Worm (Caenorhabditis elegans): Measurements from ENCODE around the gene fbxa-196.

Gene fbxa-196

DNA sequence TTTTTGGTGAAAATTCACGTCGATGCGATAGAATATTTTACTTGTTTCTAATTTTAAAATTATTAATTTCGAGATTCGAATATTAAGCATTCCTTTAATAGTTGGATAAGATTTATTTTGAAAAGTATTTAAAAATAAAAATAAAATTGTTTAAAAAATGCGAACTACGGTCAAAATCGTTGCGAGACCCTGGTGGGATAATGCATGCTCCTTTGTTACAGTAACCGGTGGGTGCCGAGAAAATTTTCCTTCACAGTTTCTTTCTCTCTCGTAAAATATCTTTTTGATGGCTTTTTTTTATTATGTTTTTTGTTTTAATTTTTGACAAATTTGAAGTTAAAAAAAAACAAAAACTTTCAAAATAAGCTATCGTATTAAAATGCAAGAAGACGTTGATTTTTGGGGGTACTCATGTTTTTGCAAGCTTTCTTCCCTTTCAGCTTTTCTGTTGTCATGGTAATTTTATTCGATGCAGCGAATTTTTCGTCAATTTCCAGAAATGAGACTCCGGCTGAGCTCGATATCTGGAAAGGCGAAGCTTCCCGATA lies 48.2 kb downstream of the fbxa-196 start, which contains the start of gene dgtr-1 (continued):
- TF ChIP-seq F55B11.4 (tag; optimal IDR thresholded peaks at IDR 0.05; ENCODE audit: borderline replicate concordance, insufficient read depth) (no peak), xnd-1 (tag; optimal IDR thresholded peaks at IDR 0.05) (peak; percentile 78), F23B12.7 (tag; optimal IDR thresholded peaks at IDR 0.05; ENCODE audit: insufficient read depth) (no peak), nhr-120 (GFP tag; IDR thresholded peaks at IDR 0.05) (no peak), K11D2.4 (GFP tag; IDR thresholded peaks at IDR 0.05) (no peak), ztf-28 (GFP tag; IDR thresholded peaks at IDR 0.05) (no peak), ceh-100 (GFP tag; IDR thresholded peaks at IDR 0.05) (no peak), somi-1 (GFP tag; optimal IDR thresholded peaks at IDR 0.05) (no peak), hlh-26 (GFP tag; conservative IDR thresholded peaks at IDR 0.05) (no peak), die-1 (tag; optimal IDR thresholded peaks at IDR 0.05) (no peak), pbrm-1 (GFP tag; IDR thresholded peaks at IDR 0.05) (no peak)

DNA sequence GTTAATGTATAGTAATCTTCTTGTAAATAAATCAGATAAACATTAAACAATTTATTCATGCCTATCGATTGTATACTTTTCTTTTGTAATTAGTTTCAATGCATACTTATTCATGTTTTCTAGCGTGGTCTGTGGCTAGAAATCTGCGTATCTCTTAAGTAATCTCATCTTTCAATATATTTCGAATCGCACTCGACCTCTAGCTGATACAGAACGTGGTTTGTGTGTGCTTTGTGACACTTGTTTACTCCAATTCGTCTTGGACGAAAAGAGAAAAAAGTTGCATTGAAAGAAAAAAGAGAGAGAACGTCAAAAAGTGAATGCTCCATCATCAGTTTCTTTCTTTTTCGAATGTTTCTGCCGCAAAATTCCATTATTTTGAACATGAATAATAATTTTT lies 50.0 kb downstream of the fbxa-196 start:
- no peak for TF ChIP-seq Y79H2A.3 (GFP tag; conservative IDR thresholded peaks at IDR 0.05)
- peak; percentile 8; the same call in 1 of the 2 replicates for TF ChIP-seq madf-6 (GFP tag; IDR thresholded peaks at IDR 0.05)

DNA sequence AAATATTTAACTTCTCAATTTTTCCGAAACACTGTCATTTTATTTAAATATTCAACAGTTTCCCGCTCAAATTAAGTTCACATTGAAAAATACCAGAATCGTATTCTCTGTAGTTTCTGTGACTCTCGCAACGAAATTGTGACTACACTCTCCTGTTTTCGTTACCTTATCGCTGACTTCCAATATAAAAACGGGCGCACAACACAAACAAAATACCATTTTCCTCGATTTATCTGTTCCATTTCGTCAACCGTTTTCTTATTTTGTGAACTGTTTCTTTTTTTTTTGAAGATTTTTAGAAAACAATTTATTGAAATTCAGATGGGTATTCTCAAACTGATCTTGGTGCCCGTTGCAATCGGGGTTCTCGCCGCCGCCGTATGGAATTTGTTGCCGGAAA lies 50.4 kb downstream of the fbxa-196 start, which contains the start of gene W01A11.1:
Gene W01A11.1, plus strand, starts transcription at position 322 of the 400 bp plus-strand sequence.
- peak; percentile 23 for TF ChIP-seq nhr-80 (tag; optimal IDR thresholded peaks at IDR 0.05)
- TF ChIP-seq die-1 (tag; optimal IDR thresholded peaks at IDR 0.05) = no peak
- TF ChIP-seq ccch-3 (GFP tag; optimal IDR thresholded peaks at IDR 0.05) = no peak
- no peak for TF ChIP-seq nfyb-1 (GFP tag; IDR thresholded peaks at IDR 0.05)
- no peak for TF ChIP-seq unc-62 (GFP tag; optimal IDR thresholded peaks at IDR 0.05)
- TF ChIP-seq dpff-1 (tag; optimal IDR thresholded peaks at IDR 0.05) = no peak
- TF ChIP-seq nhr-179 (tag; optimal IDR thresholded peaks at IDR 0.05) = no peak

Measured in whole organism, young adult.